Fruit fly (Drosophila melanogaster) whole organism, wandering third instar larva: ENCODE results near the gene PH4alphaSG2.

Source experiments
- CrebA ChIP-seq: fragments of 200-800 bp; sonication (Bioruptor generic); optimal IDR thresholded peaks from 2 replicates; lab custom pipeline; 2016; ENCODE audit warnings: missing biosample characterization, mild to moderate bottlenecking, missing genetic modification characterization, borderline replicate concordance
- GATAd ChIP-seq: sonication (Bioruptor generic); optimal IDR thresholded peaks from 2 replicates; lab custom pipeline; 2016; ENCODE audit warnings: missing biosample characterization, missing genetic modification characterization
- HLH106 ChIP-seq: fragments of 200-800 bp; optimal IDR thresholded peaks from 3 replicates; lab custom pipeline; 2019; ENCODE audit warnings: missing biosample characterization, mild to moderate bottlenecking, missing genetic modification characterization, moderate library complexity
- Mio ChIP-seq: sonication (Bioruptor generic); optimal IDR thresholded peaks from 2 replicates; lab custom pipeline; 2016; ENCODE audit warnings: missing biosample characterization, missing genetic modification characterization
- Myc ChIP-seq: fragments of >200 bp; optimal IDR thresholded peaks from 2 replicates; lab custom pipeline; 2017
- OdsH ChIP-seq: fragments of 200-800 bp; sonication (Bioruptor generic); optimal IDR thresholded peaks from 2 replicates; lab custom pipeline; 2016; ENCODE audit warnings: missing biosample characterization, mild to moderate bottlenecking, missing genetic modification characterization
- dl ChIP-seq, 2 experiments: fragments of 175-275, 200-275 bp in 1 of 2; fragments of 200-275 bp in 1 of 2; sonication (Bioruptor generic); optimal IDR thresholded peaks; lab custom pipeline; 2018; ENCODE audit warnings: mild to moderate bottlenecking in 2 of 2, missing biosample characterization in 2 of 2, missing genetic modification characterization in 2 of 2, moderate library complexity in 2 of 2; ENCODE audit not compliant: partially characterized antibody in 2 of 2, insufficient read depth in 1 of 2
- dsf ChIP-seq: sonication (Bioruptor generic); optimal IDR thresholded peaks from 2 replicates; lab custom pipeline; 2016; ENCODE audit warnings: missing biosample characterization, missing genetic modification characterization, borderline replicate concordance
- h ChIP-seq: fragments of 200-800 bp; sonication (Bioruptor generic); optimal IDR thresholded peaks from 3 replicates; lab custom pipeline; 2016; ENCODE audit warnings: missing biosample characterization, mild to moderate bottlenecking, missing genetic modification characterization
- jim ChIP-seq: fragments of 175-275, 200-325 bp; sonication (Bioruptor generic); optimal IDR thresholded peaks from 2 replicates; lab custom pipeline; 2016; ENCODE audit warnings: missing biosample characterization, mild to moderate bottlenecking, missing genetic modification characterization
- psq ChIP-seq: fragments of 200-800 bp; sonication (Bioruptor generic); optimal IDR thresholded peaks from 3 replicates; lab custom pipeline; 2017; ENCODE audit warnings: missing biosample characterization, mild to moderate bottlenecking, missing genetic modification characterization, moderate library complexity
- sv ChIP-seq: fragments of 200-800 bp; sonication (Bioruptor generic); optimal IDR thresholded peaks from 3 replicates; lab custom pipeline; 2016; ENCODE audit warnings: missing biosample characterization, missing genetic modification characterization
- usp ChIP-seq: fragments of >200 bp; optimal IDR thresholded peaks from 2 replicates; lab custom pipeline; 2017; ENCODE audit warnings: missing biosample characterization, missing genetic modification characterization

DNA sequence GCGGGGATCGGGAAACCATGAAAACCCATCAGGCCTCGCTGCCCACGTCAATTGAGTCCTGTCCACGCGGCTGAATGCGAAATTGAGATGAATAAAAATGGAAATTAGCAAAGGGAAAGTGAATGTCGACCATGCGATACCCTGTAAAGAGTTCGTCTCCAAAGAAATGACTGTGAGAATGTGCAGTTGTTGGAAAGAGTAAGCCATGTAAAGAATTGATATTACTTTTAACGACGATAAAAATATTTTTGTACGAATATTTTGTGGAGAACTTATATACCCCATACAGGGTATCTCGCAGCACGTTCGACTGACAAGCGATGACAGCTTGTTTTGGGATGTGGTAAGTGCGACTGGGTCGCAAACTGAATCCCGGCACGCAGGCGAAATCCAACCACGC is 11.3 kb downstream of the PH4alphaSG2 start:
- TF ChIP-seq h (GFP tag; lab: Kevin White, UChicago), result peak; percentile 69
- no peak for TF ChIP-seq Mio (GFP tag; lab: Kevin White, UChicago)
- peak; percentile 55 for TF ChIP-seq HLH106 (tag; lab: Kevin White, UChicago)
- no peak for TF ChIP-seq GATAd
- TF ChIP-seq usp, result no peak
- TF ChIP-seq psq, result no peak
- peak; percentile 4 for TF ChIP-seq sv (GFP tag; lab: Kevin White, UChicago)
- TF ChIP-seq dl (GFP tag; optimal IDR thresholded peaks at IDR 0.05; lab: Kevin White, UChicago; ENCODE audit: insufficient read depth in 1 of 2, partially characterized antibody in 2 of 2), result no peak
- TF ChIP-seq dsf (GFP tag; lab: Kevin White, UChicago), result no peak
- TF ChIP-seq jim, result no peak
- no peak for TF ChIP-seq Myc (lab: Kevin White, UChicago)
- TF ChIP-seq CrebA (GFP tag; lab: Kevin White, UChicago), result no peak
- peak; percentile 35 for TF ChIP-seq OdsH (GFP tag; lab: Kevin White, UChicago)
